Worm (Caenorhabditis elegans) whole organism, L1 larva: ENCODE measurements around the gene M03A1.3.

Experiments
- ceh-90 ChIP-seq: sonication (generic microtip); optimal IDR thresholded peaks from 2 replicates; lab custom pipeline; 2016; ENCODE audit warnings: missing genetic modification characterization, missing compliant biosample characterization
- jun-1 ChIP-seq: fragments of 150-350 bp; optimal IDR thresholded peaks from 2 replicates; lab custom pipeline; 2014; ENCODE audit warnings: missing biosample characterization, missing genetic modification reagents, missing genetic modification characterization
- nhr-11 ChIP-seq: fragments of 150-350 bp; optimal IDR thresholded peaks from 2 replicates; lab custom pipeline; 2014; ENCODE audit warnings: missing biosample characterization, missing genetic modification characterization
- nhr-76 ChIP-seq: sonication (generic microtip); optimal IDR thresholded peaks from 2 replicates; lab custom pipeline; 2017; ENCODE audit warnings: missing biosample characterization, missing genetic modification characterization
- pax-3 ChIP-seq: fragments of 200-800 bp; sonication (Bioruptor generic); optimal IDR thresholded peaks from 2 replicates; lab custom pipeline; 2018; ENCODE audit warnings: mild to moderate bottlenecking, missing genetic modification characterization, moderate library complexity, missing compliant biosample characterization
- pqm-1 ChIP-seq: sonication (generic microtip); optimal IDR thresholded peaks from 3 replicates; lab custom pipeline; 2017; ENCODE audit warnings: missing biosample characterization, missing genetic modification characterization
- tbx-2 ChIP-seq: sonication (generic microtip); optimal IDR thresholded peaks from 2 replicates; lab custom pipeline; 2016; ENCODE audit warnings: missing genetic modification characterization, missing compliant biosample characterization
- unc-62 ChIP-seq: fragments of 150-350 bp; optimal IDR thresholded peaks from 2 replicates; lab custom pipeline; 2014; ENCODE audit warnings: missing biosample characterization, missing genetic modification reagents, missing genetic modification characterization
- unc-86 ChIP-seq: sonication (generic microtip); optimal IDR thresholded peaks from 2 replicates; lab custom pipeline; 2016; ENCODE audit warnings: missing genetic modification characterization, missing compliant biosample characterization
- ztf-11 ChIP-seq, 2 experiments: sonication (generic microtip); optimal IDR thresholded peaks; 2 replicates each; lab custom pipeline; 2016 to 2017; ENCODE audit warnings: missing genetic modification characterization in 2 of 2, missing biosample characterization in 1 of 2, missing compliant biosample characterization in 1 of 2

ce11 chrII:4598815-4599214 is 41.2 kb downstream of the M03A1.3 start:
- TF ChIP-seq ztf-11 (tag; optimal IDR thresholded peaks at IDR 0.05; lab: Kevin White, UChicago) (no peak), pax-3 (no peak), unc-62 (no peak), pqm-1 (tag; lab: Kevin White, UChicago) (no peak), tbx-2 (no peak), unc-86 (tag; lab: Kevin White, UChicago) (no peak), nhr-76 (no peak), ceh-90 (no peak), jun-1 (tag; lab: Kevin White, UChicago) (no peak), nhr-11 (tag; lab: Kevin White, UChicago) (no peak)
